Worm (Caenorhabditis elegans) whole organism, midembryonic: ENCODE data around the gene F08A7.1.

Experiments
- T22C8.4 ChIP-seq: fragments of 200-800 bp; sonication (Bioruptor generic); IDR thresholded peaks from 2 replicates; pipeline ENCODE4 v1.3.6; 2022; ENCODE audit warnings: missing genetic modification characterization, missing compliant biosample characterization
- cog-1 ChIP-seq: sonication (generic microtip); optimal IDR thresholded peaks from 2 replicates; lab custom pipeline; 2016; ENCODE audit warnings: missing genetic modification characterization, missing compliant biosample characterization
- flt-1 ChIP-seq: fragments of 200-800 bp; sonication (Bioruptor generic); IDR thresholded peaks from 2 replicates; pipeline ENCODE4 v1.3.6; 2022; ENCODE audit warnings: missing genetic modification characterization, missing compliant biosample characterization
- klf-2 ChIP-seq: fragments of 200-800 bp; sonication (Bioruptor generic); conservative IDR thresholded peaks from 2 replicates; pipeline ENCODE4 v1.3.6; 2022; ENCODE audit warnings: missing genetic modification reagents, missing genetic modification characterization, missing compliant biosample characterization
- med-1 ChIP-seq: sonication (generic microtip); optimal IDR thresholded peaks from 2 replicates; lab custom pipeline; 2017; ENCODE audit warnings: missing genetic modification characterization, mild to moderate bottlenecking, missing compliant biosample characterization, antibody characterized with exemption, missing genetic modification reagents; ENCODE audit not compliant: insufficient read depth
- ref-1 ChIP-seq: fragments of 200-800 bp; sonication (Bioruptor generic); conservative IDR thresholded peaks from 2 replicates; pipeline ENCODE4 v1.3.6; 2022; ENCODE audit warnings: missing genetic modification reagents, missing genetic modification characterization, missing compliant biosample characterization
- tab-1 ChIP-seq: fragments of 200-800 bp; sonication (Bioruptor generic); IDR thresholded peaks from 2 replicates; pipeline ENCODE4 v1.3.6; 2022; ENCODE audit warnings: missing genetic modification characterization, missing compliant biosample characterization
- ztf-23 ChIP-seq: fragments of 200-800 bp; sonication (Bioruptor generic); IDR thresholded peaks from 2 replicates; pipeline ENCODE4 v1.3.6; 2022; ENCODE audit warnings: missing genetic modification reagents, missing genetic modification characterization, missing compliant biosample characterization
- ztf-29 ChIP-seq: fragments of 200-800 bp; sonication (Bioruptor generic); IDR thresholded peaks from 2 replicates; pipeline ENCODE4 v1.3.6; 2022; ENCODE audit warnings: missing genetic modification reagents, missing genetic modification characterization, missing compliant biosample characterization

The F08A7.1 gene

ce11 chrIV:17440417-17440816 is at the start of gene F08A7.1:
F08A7.1 (plus strand) TSS chrIV:17440607.
- no peak for TF ChIP-seq ztf-29 (GFP tag; lab: Robert Waterston, UW)

ce11 chrIV:17395910-17396309 is 44.5 kb upstream of the F08A7.1 start, which contains the start of gene sru-15:
sru-15 (plus strand) TSS chrIV:17396210.
- TF ChIP-seq tab-1 (no peak), ztf-23 (GFP tag; lab: Robert Waterston, UW) (no peak), ztf-29 (GFP tag; lab: Robert Waterston, UW) (no peak), T22C8.4 (no peak), ref-1 (GFP tag; lab: Robert Waterston, UW) (no peak), med-1 (GFP tag; lab: Kevin White, UChicago) (no peak), flt-1 (no peak)

DNA sequence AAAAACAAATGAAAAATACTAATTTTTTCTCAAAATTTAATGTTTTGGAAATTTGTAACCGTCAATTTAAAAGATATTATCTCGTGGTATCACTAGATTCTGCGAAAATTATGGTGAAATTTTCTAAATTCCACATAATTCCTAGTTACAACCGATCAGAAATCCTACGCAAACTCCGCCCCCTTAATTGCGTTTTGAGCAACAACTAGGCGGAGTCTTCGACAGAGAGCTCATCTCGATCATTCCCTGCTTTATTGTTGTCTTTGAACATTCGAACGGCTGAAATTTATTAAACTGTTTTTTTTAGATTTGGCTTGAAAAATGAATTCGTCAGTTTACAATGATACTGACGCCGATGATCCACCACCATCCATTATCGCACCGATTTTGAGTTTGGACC is 41.0 kb upstream of the F08A7.1 start, which contains the start of gene T02D1.4:
Gene T02D1.4 (plus strand): TSS at position 301 of the 400 bp plus-strand sequence.
- TF ChIP-seq ztf-23 (GFP tag; lab: Robert Waterston, UW) (no peak), cog-1 (tag; lab: Kevin White, UChicago) (no peak), T22C8.4 (no peak), ref-1 (GFP tag; lab: Robert Waterston, UW) (no peak), ztf-29 (GFP tag; lab: Robert Waterston, UW) (no peak), med-1 (GFP tag; lab: Kevin White, UChicago) (no peak), klf-2 (GFP tag; lab: Robert Waterston, UW) (no peak), flt-1 (no peak), tab-1 (no peak)

ce11 chrIV:17405530-17405929 is 34.9 kb upstream of the F08A7.1 start, which contains the start of gene pmp-4:
pmp-4 (minus strand) TSS chrIV:17405630.
- TF ChIP-seq cog-1 (tag; lab: Kevin White, UChicago) (no peak), ref-1 (GFP tag; lab: Robert Waterston, UW) (no peak), ztf-29 (GFP tag; lab: Robert Waterston, UW) (no peak), flt-1 (no peak), med-1 (GFP tag; lab: Kevin White, UChicago) (no peak), T22C8.4 (no peak), ztf-23 (GFP tag; lab: Robert Waterston, UW) (no peak), klf-2 (GFP tag; lab: Robert Waterston, UW) (no peak), tab-1 (no peak)

DNA sequence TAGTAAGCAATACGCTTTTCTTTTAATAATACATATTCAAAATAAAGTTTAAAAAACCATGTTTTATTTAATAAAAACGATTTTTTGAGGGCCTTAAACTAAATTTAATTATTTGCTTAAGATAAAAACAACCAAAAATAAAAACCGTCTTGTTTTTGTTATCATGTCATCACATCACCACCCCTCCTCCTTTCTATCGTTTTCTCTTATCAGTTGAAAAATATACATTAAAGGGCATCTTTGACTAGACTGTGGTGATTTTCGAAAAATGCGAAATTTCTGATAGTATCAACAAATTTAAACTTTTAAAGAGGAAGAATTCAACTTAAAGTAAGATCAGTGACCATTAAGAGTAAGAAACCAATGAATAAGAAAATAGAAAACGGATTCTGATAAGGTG is 34.3 kb upstream of the F08A7.1 start:
- no peak for TF ChIP-seq tab-1
- TF ChIP-seq T22C8.4: no peak
- TF ChIP-seq klf-2 (GFP tag; lab: Robert Waterston, UW): no peak
- no peak for TF ChIP-seq ztf-23 (GFP tag; lab: Robert Waterston, UW)
- no peak for TF ChIP-seq med-1 (GFP tag; lab: Kevin White, UChicago)
- TF ChIP-seq cog-1 (tag; lab: Kevin White, UChicago): no peak
- no peak for TF ChIP-seq flt-1
- TF ChIP-seq ref-1 (GFP tag; lab: Robert Waterston, UW): no peak
- no peak for TF ChIP-seq ztf-29 (GFP tag; lab: Robert Waterston, UW)

DNA sequence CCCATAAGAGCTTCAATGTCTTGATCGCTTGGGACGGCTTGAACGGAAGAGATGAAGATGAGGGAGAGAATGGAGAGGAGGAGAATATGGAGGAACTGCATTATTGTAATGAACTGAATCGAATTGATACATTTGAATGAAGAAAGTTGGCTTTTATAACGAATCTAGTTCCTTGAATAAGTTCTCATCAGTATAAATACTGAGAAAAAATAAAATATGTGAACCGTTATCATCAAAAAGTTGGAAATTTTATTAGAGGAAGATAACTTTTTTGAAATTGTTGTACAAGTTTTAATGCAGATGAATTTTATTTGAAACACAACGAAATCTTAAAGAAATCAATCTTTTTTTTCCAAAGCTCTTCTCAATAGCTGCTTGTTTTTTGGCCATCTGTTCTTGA is 33.4 kb upstream of the F08A7.1 start, which contains the start of gene T02D1.7:
Gene T02D1.7 (minus strand): TSS at position 101 of the 400 bp plus-strand sequence.
- TF ChIP-seq ztf-23 (GFP tag; lab: Robert Waterston, UW): no peak

- TF ChIP-seq tab-1 (no peak), ref-1 (GFP tag; lab: Robert Waterston, UW) (no peak)
These were observed 32.9 kb upstream of the F08A7.1 start, which contains the start of gene T02D1.9 for ce11 chrIV:17407491-17407890. T02D1.9 (minus strand) TSS chrIV:17407591.

DNA sequence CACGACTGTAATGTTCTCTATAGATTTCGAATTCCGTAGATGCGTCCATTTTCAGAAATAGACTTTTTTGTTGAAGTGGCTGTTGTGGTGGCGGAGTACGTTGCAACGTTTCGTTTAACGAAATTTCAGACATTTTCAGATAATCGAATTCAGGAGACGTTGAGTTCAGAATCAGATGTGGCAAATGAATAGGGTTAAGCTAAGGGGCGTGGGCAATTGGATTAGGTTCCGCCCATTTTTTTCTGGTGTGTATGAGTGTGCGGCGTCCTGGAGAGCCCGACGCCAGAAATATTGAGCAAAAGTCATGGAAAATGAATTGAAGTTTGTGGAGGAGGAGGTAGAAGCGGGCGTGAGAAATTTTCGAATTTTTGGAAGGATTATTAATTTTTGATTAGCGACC is 27.1 kb upstream of the F08A7.1 start:
- no peak for TF ChIP-seq ztf-23 (GFP tag; lab: Robert Waterston, UW)
- TF ChIP-seq ztf-29 (GFP tag; lab: Robert Waterston, UW): no peak
- no peak for TF ChIP-seq flt-1
- TF ChIP-seq med-1 (GFP tag; lab: Kevin White, UChicago): no peak
- no peak for TF ChIP-seq ref-1 (GFP tag; lab: Robert Waterston, UW)
- TF ChIP-seq cog-1 (tag; lab: Kevin White, UChicago): no peak
- TF ChIP-seq klf-2 (GFP tag; lab: Robert Waterston, UW): no peak
- TF ChIP-seq tab-1: no peak
- no peak for TF ChIP-seq T22C8.4

- TF ChIP-seq med-1 (GFP tag; lab: Kevin White, UChicago) (no peak), T22C8.4 (no peak), klf-2 (GFP tag; lab: Robert Waterston, UW) (no peak), ztf-29 (GFP tag; lab: Robert Waterston, UW) (no peak), tab-1 (no peak), flt-1 (no peak), cog-1 (tag; lab: Kevin White, UChicago) (no peak), ztf-23 (GFP tag; lab: Robert Waterston, UW) (no peak), ref-1 (GFP tag; lab: Robert Waterston, UW) (no peak)
These were observed 22.7 kb upstream of the F08A7.1 start, which contains the start of gene npr-26 for ce11 chrIV:17417723-17418122. npr-26 (minus strand) TSS chrIV:17417823.

- TF ChIP-seq flt-1: no peak
- TF ChIP-seq cog-1 (tag; lab: Kevin White, UChicago): no peak
- no peak for TF ChIP-seq T22C8.4
- TF ChIP-seq med-1 (GFP tag; lab: Kevin White, UChicago): no peak
- TF ChIP-seq ztf-23 (GFP tag; lab: Robert Waterston, UW): no peak
- TF ChIP-seq ztf-29 (GFP tag; lab: Robert Waterston, UW): no peak
- TF ChIP-seq klf-2 (GFP tag; lab: Robert Waterston, UW): no peak
These were observed 13.4 kb upstream of the F08A7.1 start for ce11 chrIV:17426970-17427369.
